Worm (Caenorhabditis elegans) whole organism, L2 larva: Measurements from ENCODE around the gene F56D6.22.

ENCODE experiments used
- C34F6.9 ChIP-seq: fragments of 150-350 bp; optimal IDR thresholded peaks from 2 replicates; lab custom pipeline; 2014; ENCODE audit warnings: missing biosample characterization, missing genetic modification characterization
- F13H6.1 ChIP-seq: sonication (generic microtip); optimal IDR thresholded peaks from 2 replicates; lab custom pipeline; 2016; ENCODE audit warnings: missing genetic modification characterization, missing compliant biosample characterization
- R02D3.7 ChIP-seq: fragments of 150-350 bp; optimal IDR thresholded peaks from 2 replicates; lab custom pipeline; 2014; ENCODE audit warnings: missing biosample characterization, missing genetic modification characterization
- Y55F3AM.14 ChIP-seq: fragments of 200-800 bp; sonication (Bioruptor generic); optimal IDR thresholded peaks from 2 replicates; lab custom pipeline; 2018; ENCODE audit warnings: mild to moderate bottlenecking, missing genetic modification characterization, missing compliant biosample characterization
- ZK546.5 ChIP-seq: sonication (generic microtip); optimal IDR thresholded peaks from 2 replicates; lab custom pipeline; 2017; ENCODE audit warnings: missing biosample characterization, missing genetic modification characterization
- alr-1 ChIP-seq: fragments of 150-350 bp; optimal IDR thresholded peaks from 2 replicates; lab custom pipeline; 2014; ENCODE audit warnings: missing biosample characterization, missing genetic modification characterization
- aly-2 ChIP-seq: fragments of 150-350 bp; optimal IDR thresholded peaks from 2 replicates; lab custom pipeline; 2014; ENCODE audit warnings: missing biosample characterization, missing genetic modification characterization
- ama-1 ChIP-seq: fragments of 150-350 bp; optimal IDR thresholded peaks from 2 replicates; lab custom pipeline; 2018; ENCODE audit warnings: inconsistent platforms
- blmp-1 ChIP-seq: sonication (generic microtip); optimal IDR thresholded peaks from 2 replicates; lab custom pipeline; 2017; ENCODE audit warnings: missing genetic modification characterization, mild to moderate bottlenecking, missing compliant biosample characterization, antibody characterized with exemption, moderate library complexity; ENCODE audit not compliant: insufficient read depth
- ceh-16 ChIP-seq: fragments of 150-350 bp; optimal IDR thresholded peaks from 2 replicates; lab custom pipeline; 2014; ENCODE audit warnings: missing biosample characterization, missing genetic modification characterization
- ceh-82 ChIP-seq: fragments of 150-350 bp; optimal IDR thresholded peaks from 2 replicates; lab custom pipeline; 2014; ENCODE audit warnings: missing biosample characterization, missing genetic modification characterization
- crh-2 ChIP-seq: sonication (generic microtip); optimal IDR thresholded peaks from 2 replicates; lab custom pipeline; 2017; ENCODE audit warnings: missing biosample characterization, missing genetic modification characterization
- dmd-4 ChIP-seq: sonication (generic microtip); optimal IDR thresholded peaks from 2 replicates; lab custom pipeline; 2017; ENCODE audit warnings: missing biosample characterization, missing genetic modification characterization
- egl-27 ChIP-seq: sonication (generic microtip); optimal IDR thresholded peaks from 3 replicates; lab custom pipeline; 2017; ENCODE audit warnings: missing biosample characterization, missing genetic modification reagents, missing genetic modification characterization
- elt-1 ChIP-seq: fragments of 150-350 bp; optimal IDR thresholded peaks from 2 replicates; lab custom pipeline; 2014; ENCODE audit warnings: missing biosample characterization, missing genetic modification characterization
- elt-3 ChIP-seq: sonication (generic microtip); optimal IDR thresholded peaks from 2 replicates; lab custom pipeline; 2017; ENCODE audit warnings: missing biosample characterization, missing genetic modification characterization
- fos-1 ChIP-seq: fragments of 150-350 bp; optimal IDR thresholded peaks from 2 replicates; lab custom pipeline; 2014; ENCODE audit warnings: missing biosample characterization, missing genetic modification characterization
- gmeb-1 ChIP-seq: fragments of 150-350 bp; optimal IDR thresholded peaks from 2 replicates; lab custom pipeline; 2014; ENCODE audit warnings: missing biosample characterization, missing genetic modification characterization
- lin-11 ChIP-seq: fragments of 150-350 bp; sonication (generic microtip); optimal IDR thresholded peaks from 2 replicates; lab custom pipeline; 2014; ENCODE audit warnings: missing biosample characterization, missing genetic modification characterization, inconsistent platforms, mixed read lengths
- lin-13 ChIP-seq: fragments of 150-350 bp; optimal IDR thresholded peaks from 2 replicates; lab custom pipeline; 2014; ENCODE audit warnings: missing biosample characterization, missing genetic modification reagents, missing genetic modification characterization
- lin-39 ChIP-seq: fragments of 150-350 bp; optimal IDR thresholded peaks from 2 replicates; lab custom pipeline; 2014; ENCODE audit warnings: missing biosample characterization, missing genetic modification reagents, missing genetic modification characterization
- lsy-2 ChIP-seq, 2 experiments: fragments of 150-350 bp in 1 of 2; sonication (generic microtip) in 1 of 2; optimal IDR thresholded peaks; 2 replicates each; lab custom pipeline; 2014 to 2017; ENCODE audit warnings: missing biosample characterization in 2 of 2, missing genetic modification characterization in 2 of 2
- mab-5 ChIP-seq: fragments of 150-350 bp; optimal IDR thresholded peaks from 2 replicates; lab custom pipeline; 2014; ENCODE audit warnings: missing biosample characterization, missing genetic modification characterization
- mbf-1 ChIP-seq: sonication (generic microtip); optimal IDR thresholded peaks from 2 replicates; lab custom pipeline; 2017; ENCODE audit warnings: missing biosample characterization, missing genetic modification characterization
- mdl-1 ChIP-seq, 2 experiments: fragments of 150-350 bp in 1 of 2; sonication (generic microtip) in 1 of 2; optimal IDR thresholded peaks; 2 replicates each; lab custom pipeline; 2017; ENCODE audit warnings: missing biosample characterization in 2 of 2, missing genetic modification characterization in 2 of 2
- nhr-10 ChIP-seq: sonication (generic microtip); optimal IDR thresholded peaks from 2 replicates; lab custom pipeline; 2017; ENCODE audit warnings: missing biosample characterization, missing genetic modification characterization
- nhr-11 ChIP-seq: fragments of 150-350 bp; optimal IDR thresholded peaks from 2 replicates; lab custom pipeline; 2014; ENCODE audit warnings: missing biosample characterization, missing genetic modification characterization
- nhr-12 ChIP-seq: fragments of 150-350 bp; optimal IDR thresholded peaks from 2 replicates; lab custom pipeline; 2014; ENCODE audit warnings: missing biosample characterization, missing genetic modification characterization
- nhr-129 ChIP-seq: fragments of 150-350 bp; optimal IDR thresholded peaks from 2 replicates; lab custom pipeline; 2014; ENCODE audit warnings: missing biosample characterization, missing genetic modification characterization
- nhr-21 ChIP-seq: fragments of 150-350 bp; optimal IDR thresholded peaks from 2 replicates; lab custom pipeline; 2014; ENCODE audit warnings: missing biosample characterization, missing genetic modification characterization
- nhr-23 ChIP-seq: fragments of 150-350 bp; optimal IDR thresholded peaks from 2 replicates; lab custom pipeline; 2014; ENCODE audit warnings: missing biosample characterization, missing genetic modification reagents, missing genetic modification characterization
- nhr-237 ChIP-seq: fragments of 150-350 bp; optimal IDR thresholded peaks from 2 replicates; lab custom pipeline; 2014; ENCODE audit warnings: missing biosample characterization, missing genetic modification characterization
- nhr-25 ChIP-seq: fragments of 150-350 bp; sonication (generic microtip); optimal IDR thresholded peaks from 3 replicates; lab custom pipeline; 2014; ENCODE audit warnings: missing biosample characterization, missing genetic modification characterization
- nhr-6 ChIP-seq: fragments of 150-350 bp; optimal IDR thresholded peaks from 2 replicates; lab custom pipeline; 2014; ENCODE audit warnings: missing biosample characterization, missing genetic modification characterization
- nhr-77 ChIP-seq: fragments of 150-350 bp; optimal IDR thresholded peaks from 2 replicates; lab custom pipeline; 2014; ENCODE audit warnings: missing biosample characterization, missing genetic modification characterization
- peb-1 ChIP-seq: fragments of 150-350 bp; optimal IDR thresholded peaks from 2 replicates; lab custom pipeline; 2014; ENCODE audit warnings: missing biosample characterization, missing genetic modification characterization
- sem-4 ChIP-seq: fragments of 150-350 bp; optimal IDR thresholded peaks from 2 replicates; lab custom pipeline; 2014; ENCODE audit warnings: missing biosample characterization, missing genetic modification reagents, missing genetic modification characterization
- skn-1 ChIP-seq: sonication (generic microtip); optimal IDR thresholded peaks from 2 replicates; lab custom pipeline; 2017; ENCODE audit warnings: missing biosample characterization, missing genetic modification characterization
- sma-3 ChIP-seq: sonication (generic microtip); optimal IDR thresholded peaks from 2 replicates; lab custom pipeline; 2016; ENCODE audit warnings: missing genetic modification reagents, missing genetic modification characterization, missing compliant biosample characterization
- sma-9 ChIP-seq, 2 experiments: fragments of 150-350 bp in 1 of 2; sonication (generic microtip) in 1 of 2; optimal IDR thresholded peaks; 2 replicates each; lab custom pipeline; 2014 to 2016; ENCODE audit warnings: missing genetic modification characterization in 2 of 2, mild to moderate bottlenecking in 1 of 2, missing biosample characterization in 1 of 2, missing compliant biosample characterization in 1 of 2, missing genetic modification reagents in 1 of 2, moderate library complexity in 1 of 2
- snpc-4 ChIP-seq: fragments of 150-350 bp; optimal IDR thresholded peaks from 2 replicates; lab custom pipeline; 2014; ENCODE audit warnings: missing biosample characterization, missing genetic modification characterization
- unc-39 ChIP-seq: fragments of 150-350 bp; optimal IDR thresholded peaks from 2 replicates; lab custom pipeline; 2014; ENCODE audit warnings: missing biosample characterization, missing genetic modification characterization
- unc-55 ChIP-seq: fragments of 150-350 bp; sonication (generic microtip); optimal IDR thresholded peaks from 3 replicates; lab custom pipeline; 2014; ENCODE audit warnings: missing biosample characterization, missing genetic modification reagents, missing genetic modification characterization
- unc-62 ChIP-seq: fragments of 150-350 bp; optimal IDR thresholded peaks from 2 replicates; lab custom pipeline; 2014; ENCODE audit warnings: missing biosample characterization, missing genetic modification reagents, missing genetic modification characterization
- zag-1 ChIP-seq: fragments of 150-350 bp; optimal IDR thresholded peaks from 2 replicates; lab custom pipeline; 2014; ENCODE audit warnings: missing biosample characterization, missing genetic modification characterization
- ztf-1 ChIP-seq: fragments of 200-800 bp; sonication (Bioruptor generic); conservative IDR thresholded peaks from 2 replicates; pipeline ENCODE4 v1.3.6; 2022; ENCODE audit warnings: missing genetic modification characterization, missing compliant biosample characterization
- ztf-11 ChIP-seq: sonication (generic microtip); optimal IDR thresholded peaks from 2 replicates; lab custom pipeline; 2017; ENCODE audit warnings: missing biosample characterization, missing genetic modification characterization
- ztf-4 ChIP-seq: fragments of 150-350 bp; optimal IDR thresholded peaks from 2 replicates; lab custom pipeline; 2014; ENCODE audit warnings: missing biosample characterization, missing genetic modification characterization

Gene F56D6.22

ce11 chrIV:3874417-3874816, 33.0 kb downstream of the F56D6.22 start:
- TF ChIP-seq unc-55 (GFP tag; lab: Kevin White, UChicago) (peak; percentile 28), ztf-1 (GFP tag; lab: Robert Waterston, UW) (no peak), dmd-4 (no peak), nhr-23 (tag; lab: Kevin White, UChicago) (no peak), nhr-25 (tag; lab: Kevin White, UChicago) (peak; percentile 19), nhr-6 (tag; lab: Kevin White, UChicago) (no peak), elt-1 (tag; lab: Kevin White, UChicago) (no peak), gmeb-1 (tag; lab: Kevin White, UChicago) (no peak), aly-2 (tag; lab: Kevin White, UChicago) (no peak), lsy-2 (tag; optimal IDR thresholded peaks at IDR 0.05; lab: Kevin White, UChicago) (peak in 1 of 2 experiments; percentile 51), elt-3 (no peak), peb-1 (tag; lab: Kevin White, UChicago) (no peak), unc-39 (tag; lab: Kevin White, UChicago) (no peak), mbf-1 (tag; lab: Kevin White, UChicago) (no peak), sma-9 (GFP tag; optimal IDR thresholded peaks at IDR 0.05; lab: Kevin White, UChicago) (peak; percentile 26), sma-9 (tag; optimal IDR thresholded peaks at IDR 0.05; lab: Kevin White, UChicago) (no peak), nhr-129 (peak; percentile 45), crh-2 (tag; lab: Kevin White, UChicago) (peak; percentile 40), mab-5 (tag; lab: Kevin White, UChicago) (no peak), ztf-4 (no peak), sma-3 (GFP tag; lab: Kevin White, UChicago) (no peak), unc-62 (GFP tag; lab: Kevin White, UChicago) (no peak), egl-27 (tag; lab: Kevin White, UChicago) (no peak), nhr-77 (tag; lab: Kevin White, UChicago) (no peak), mdl-1 (tag; optimal IDR thresholded peaks at IDR 0.05; lab: Kevin White, UChicago) (no peak), ZK546.5 (tag; lab: Kevin White, UChicago) (no peak), nhr-12 (tag; lab: Kevin White, UChicago) (no peak), snpc-4 (tag; lab: Kevin White, UChicago) (no peak), nhr-237 (no peak), blmp-1 (tag; lab: Kevin White, UChicago) (no peak), nhr-10 (tag; lab: Kevin White, UChicago) (peak; percentile 30), C34F6.9 (tag; lab: Kevin White, UChicago) (peak; percentile 41), F13H6.1 (peak; percentile 10), lin-13 (no peak), nhr-11 (tag; lab: Kevin White, UChicago) (no peak), zag-1 (tag; lab: Kevin White, UChicago) (no peak), nhr-21 (no peak), fos-1 (tag; lab: Kevin White, UChicago) (peak; percentile 65), alr-1 (no peak), sem-4 (tag; lab: Kevin White, UChicago) (no peak), skn-1 (no peak), Y55F3AM.14 (GFP tag; lab: Kevin White, UChicago) (no peak), R02D3.7 (no peak), lin-11 (tag; lab: Kevin White, UChicago) (no peak), ceh-16 (tag; lab: Kevin White, UChicago) (no peak), lin-39 (tag; lab: Kevin White, UChicago) (no peak), ceh-82 (tag; lab: Kevin White, UChicago) (no peak), ama-1 (lab: Kevin White, UChicago) (peak; percentile 95), ztf-11 (tag; lab: Kevin White, UChicago) (no peak)
